Worm (Caenorhabditis elegans): ENCODE data around the gene R05G6.1.
"Not testable (repeated sequence)": the region's sequence is repeated elsewhere in the genome, so short reads cannot be mapped to it uniquely, and the experiment has no call there.

Gene R05G6.1

ce11 chrIV:7549844-7550243 is 17.4 kb downstream of the R05G6.1 start:
- TF ChIP-seq W03F9.2 (tag; optimal IDR thresholded peaks at IDR 0.05) (peak; percentile 9), him-1 (tag; optimal IDR thresholded peaks at IDR 0.05) (no peak)

- TF ChIP-seq him-1 (tag; optimal IDR thresholded peaks at IDR 0.05) (no peak), W03F9.2 (tag; optimal IDR thresholded peaks at IDR 0.05) (no peak), dao-5 (tag; optimal IDR thresholded peaks at IDR 0.05) (no peak)
Observed at ce11 chrIV:7550445-7550844, 18.0 kb downstream of the R05G6.1 start, which contains the start of gene pam-1. TSS of gene pam-1 (minus strand) at chrIV:7550812.

ce11 chrIV:7551254-7551653 is 18.8 kb downstream of the R05G6.1 start:
- TF ChIP-seq him-1 (tag; optimal IDR thresholded peaks at IDR 0.05) (no peak), W03F9.2 (tag; optimal IDR thresholded peaks at IDR 0.05) (no peak), dao-5 (tag; optimal IDR thresholded peaks at IDR 0.05) (no peak)

ce11 chrIV:7552100-7552499 is 19.6 kb downstream of the R05G6.1 start:
- TF ChIP-seq dao-5 (tag; optimal IDR thresholded peaks at IDR 0.05) (no peak), him-1 (tag; optimal IDR thresholded peaks at IDR 0.05) (no peak), W03F9.2 (tag; optimal IDR thresholded peaks at IDR 0.05) (no peak)

- peak; percentile 52 for TF ChIP-seq W03F9.2 (tag; optimal IDR thresholded peaks at IDR 0.05)
- TF ChIP-seq him-1 (tag; optimal IDR thresholded peaks at IDR 0.05): no peak
- no peak for TF ChIP-seq dao-5 (tag; optimal IDR thresholded peaks at IDR 0.05)
Observed at ce11 chrIV:7552958-7553553, 20.6 kb downstream of the R05G6.1 start, which contains the start of gene dif-1. TSS of gene dif-1 (minus strand) at chrIV:7553008.

- no peak for TF ChIP-seq dao-5 (tag; optimal IDR thresholded peaks at IDR 0.05)
Observed at ce11 chrIV:7554351-7554750, 21.9 kb downstream of the R05G6.1 start, which contains the start of gene F49E8.6. TSS of gene F49E8.6 (minus strand) at chrIV:7554667.

ce11 chrIV:7556265-7556866 is 23.9 kb downstream of the R05G6.1 start, which contains the start of the genes F49E8.7, F49E8.8 and nprl-2:
TSS of gene F49E8.7 (minus strand) at chrIV:7556365.
TSS of gene F49E8.8 (plus strand) at chrIV:7556637.
TSS of gene nprl-2 (plus strand) at chrIV:7556816.
- TF ChIP-seq W03F9.2 (tag; optimal IDR thresholded peaks at IDR 0.05) (no peak), dao-5 (tag; optimal IDR thresholded peaks at IDR 0.05) (no peak), him-1 (tag; optimal IDR thresholded peaks at IDR 0.05) (no peak)

ce11 chrIV:7558653-7559052 is 26.2 kb downstream of the R05G6.1 start:
- TF ChIP-seq dao-5 (tag; optimal IDR thresholded peaks at IDR 0.05): no peak
- TF ChIP-seq him-1 (tag; optimal IDR thresholded peaks at IDR 0.05): no peak
- TF ChIP-seq W03F9.2 (tag; optimal IDR thresholded peaks at IDR 0.05): no peak

ce11 chrIV:7559237-7559636 is 26.8 kb downstream of the R05G6.1 start:
- no peak for TF ChIP-seq him-1 (tag; optimal IDR thresholded peaks at IDR 0.05)
- no peak for TF ChIP-seq W03F9.2 (tag; optimal IDR thresholded peaks at IDR 0.05)
- TF ChIP-seq dao-5 (tag; optimal IDR thresholded peaks at IDR 0.05): no peak

ce11 chrIV:7561614-7562142 is 29.2 kb downstream of the R05G6.1 start, which contains the start of gene ima-3:
TSS of gene ima-3 (minus strand) at chrIV:7561664.
- TF ChIP-seq W03F9.2 (tag; optimal IDR thresholded peaks at IDR 0.05): peak; percentile 27
- TF ChIP-seq dao-5 (tag; optimal IDR thresholded peaks at IDR 0.05): no peak

ce11 chrIV:7563850-7564249 is 31.4 kb downstream of the R05G6.1 start, which contains the start of gene F32E10.9:
TSS of gene F32E10.9 (minus strand) at chrIV:7563950.
- not testable (repeated sequence) for TF ChIP-seq W03F9.2, dao-5, him-1 (tag; optimal IDR thresholded peaks at IDR 0.05)

ce11 chrIV:7567557-7568010 is 35.1 kb downstream of the R05G6.1 start, which contains the start of gene F32E10.8:
TSS of gene F32E10.8 (plus strand) at chrIV:7567607.
- TF ChIP-seq W03F9.2 (tag; optimal IDR thresholded peaks at IDR 0.05): no peak
- no peak for TF ChIP-seq him-1 (tag; optimal IDR thresholded peaks at IDR 0.05)
- no peak for TF ChIP-seq dao-5 (tag; optimal IDR thresholded peaks at IDR 0.05)

ce11 chrIV:7568593-7568992 is 36.1 kb downstream of the R05G6.1 start, which contains the start of gene clec-180:
TSS of gene clec-180 (plus strand) at chrIV:7568893.
- TF ChIP-seq dao-5 (tag; optimal IDR thresholded peaks at IDR 0.05) (no peak), W03F9.2 (tag; optimal IDR thresholded peaks at IDR 0.05) (no peak), him-1 (tag; optimal IDR thresholded peaks at IDR 0.05) (no peak)

ce11 chrIV:7573944-7574343 is 41.5 kb downstream of the R05G6.1 start:
- TF ChIP-seq dao-5 (tag; optimal IDR thresholded peaks at IDR 0.05): peak; percentile 90
- TF ChIP-seq him-1 (tag; optimal IDR thresholded peaks at IDR 0.05): peak; percentile 90
- TF ChIP-seq W03F9.2 (tag; optimal IDR thresholded peaks at IDR 0.05): peak; percentile 76

Data from whole organism, L4/young adult.